Fruit fly (Drosophila melanogaster) whole organism, embryonic: Measurements from ENCODE around the gene CG15362.

Experiments
- Abd-B ChIP-seq: fragments of 200-800 bp; sonication (Bioruptor generic); optimal IDR thresholded peaks from 2 replicates; lab custom pipeline; 2018; ENCODE audit warnings: missing biosample characterization, mild to moderate bottlenecking, missing genetic modification characterization, moderate library complexity
- BtbVII ChIP-seq: fragments of 200-800 bp; sonication (Bioruptor generic); optimal IDR thresholded peaks from 3 replicates; lab custom pipeline; 2017; ENCODE audit warnings: missing biosample characterization, mild to moderate bottlenecking, missing genetic modification characterization
- CG11085 ChIP-seq: fragments of 200-800 bp; sonication (Bioruptor generic); IDR thresholded peaks from 2 replicates; pipeline ENCODE4 v1.3.6; 2022; ENCODE audit warnings: missing biosample characterization, missing genetic modification characterization
- CG11456 ChIP-seq: fragments of 200-800 bp; sonication (Bioruptor generic); IDR thresholded peaks from 3 replicates; pipeline ENCODE4 v1.3.6; 2022; ENCODE audit warnings: missing biosample characterization, missing genetic modification characterization
- CG12391 ChIP-seq: fragments of 200-800 bp; sonication (Bioruptor generic); optimal IDR thresholded peaks from 3 replicates; lab custom pipeline; 2018; ENCODE audit warnings: missing biosample characterization, mild to moderate bottlenecking, missing genetic modification characterization, moderate library complexity
- CG13287 ChIP-seq: fragments of 200-800 bp; sonication (Bioruptor generic); IDR thresholded peaks from 2 replicates; pipeline ENCODE4 v1.3.6; 2022; ENCODE audit warnings: missing biosample characterization, missing genetic modification characterization; ENCODE audit not compliant: partially characterized antibody
- CG14860 ChIP-seq: fragments of 200-800 bp; sonication (Bioruptor generic); IDR thresholded peaks from 3 replicates; pipeline ENCODE4 v1.3.6; 2022; ENCODE audit warnings: missing biosample characterization, missing genetic modification characterization; ENCODE audit not compliant: partially characterized antibody
- CG15073 ChIP-seq: fragments of 200-800 bp; sonication (Bioruptor generic); optimal IDR thresholded peaks from 2 replicates; lab custom pipeline; 2016; ENCODE audit warnings: missing biosample characterization, missing genetic modification characterization
- CG15514 ChIP-seq: fragments of 200-800 bp; sonication (Bioruptor generic); optimal IDR thresholded peaks from 3 replicates; lab custom pipeline; 2017; ENCODE audit warnings: missing biosample characterization, missing genetic modification characterization, mild to moderate bottlenecking, moderate library complexity, missing genetic modification reagents
- CG1602 ChIP-seq: fragments of 200-800 bp; sonication (Bioruptor generic); optimal IDR thresholded peaks from 3 replicates; lab custom pipeline; 2016; ENCODE audit warnings: missing biosample characterization, missing genetic modification characterization
- CG17612 ChIP-seq: fragments of 200-800 bp; sonication (Bioruptor generic); IDR thresholded peaks from 2 replicates; pipeline ENCODE4 v1.3.6; 2022; ENCODE audit warnings: missing biosample characterization, missing genetic modification characterization
- CG18764 ChIP-seq: fragments of 200-800 bp; sonication (Bioruptor generic); optimal IDR thresholded peaks from 3 replicates; lab custom pipeline; 2016; ENCODE audit warnings: missing biosample characterization, missing genetic modification characterization
- CG3838 ChIP-seq: fragments of 200-800 bp; sonication (Bioruptor generic); optimal IDR thresholded peaks from 3 replicates; lab custom pipeline; 2016; ENCODE audit warnings: missing biosample characterization, missing genetic modification characterization
- CG42726 ChIP-seq: fragments of 200-800 bp; sonication (Bioruptor generic); IDR thresholded peaks from 2 replicates; pipeline ENCODE4 v1.3.6; 2022; ENCODE audit warnings: missing biosample characterization, missing genetic modification characterization; ENCODE audit not compliant: partially characterized antibody
- CG4282 ChIP-seq: fragments of 200-800 bp; sonication (Bioruptor generic); optimal IDR thresholded peaks from 2 replicates; lab custom pipeline; 2016; ENCODE audit warnings: missing biosample characterization, missing genetic modification characterization
- CG5180 ChIP-seq: fragments of 200-800 bp; sonication (Bioruptor generic); optimal IDR thresholded peaks from 3 replicates; lab custom pipeline; 2017; ENCODE audit warnings: missing biosample characterization, missing genetic modification characterization, mild to moderate bottlenecking, moderate library complexity, missing genetic modification reagents
- CG7745 ChIP-seq: fragments of 200-800 bp; sonication (Bioruptor generic); optimal IDR thresholded peaks from 2 replicates; lab custom pipeline; 2018; ENCODE audit warnings: missing biosample characterization, mild to moderate bottlenecking, missing genetic modification characterization, moderate library complexity
- Dip3 ChIP-seq: fragments of 200-800 bp; sonication (Bioruptor generic); optimal IDR thresholded peaks from 3 replicates; lab custom pipeline; 2016; ENCODE audit warnings: missing biosample characterization, missing genetic modification characterization
- Drgx ChIP-seq: fragments of 200-800 bp; sonication (Bioruptor generic); IDR thresholded peaks from 2 replicates; pipeline ENCODE4 v1.3.6; 2022; ENCODE audit warnings: missing biosample characterization, missing genetic modification characterization
- GATAe ChIP-seq: fragments of 200-800 bp; sonication (Bioruptor generic); conservative IDR thresholded peaks from 2 replicates; pipeline ENCODE4 v1.3.6; 2022; ENCODE audit warnings: missing biosample characterization, missing genetic modification characterization
- Hsf ChIP-seq: fragments of 200-800 bp; sonication (Bioruptor generic); optimal IDR thresholded peaks from 3 replicates; lab custom pipeline; 2016; ENCODE audit warnings: missing biosample characterization, missing genetic modification characterization
- Mad ChIP-seq: fragments of 200-800 bp; sonication (Bioruptor generic); optimal IDR thresholded peaks from 2 replicates; lab custom pipeline; 2016; ENCODE audit warnings: missing biosample characterization, missing genetic modification characterization
- NC2β ChIP-seq: fragments of 200-800 bp; sonication (Bioruptor generic); optimal IDR thresholded peaks from 2 replicates; lab custom pipeline; 2016; ENCODE audit warnings: missing biosample characterization, missing genetic modification characterization
- Nf-YA ChIP-seq: fragments of 200-800 bp; sonication (Bioruptor generic); IDR thresholded peaks from 2 replicates; pipeline ENCODE4 v1.3.6; 2022; ENCODE audit warnings: missing biosample characterization, missing genetic modification characterization
- Scr ChIP-seq: fragments of 200-800 bp; sonication (Bioruptor generic); IDR thresholded peaks from 2 replicates; pipeline ENCODE4 v1.3.6; 2022; ENCODE audit warnings: missing biosample characterization, missing genetic modification characterization; ENCODE audit not compliant: partially characterized antibody
- Sry-δ ChIP-seq: fragments of 200-800 bp; sonication (Bioruptor generic); optimal IDR thresholded peaks from 2 replicates; lab custom pipeline; 2016; ENCODE audit warnings: missing biosample characterization, missing genetic modification characterization
- Xbp1 ChIP-seq: fragments of 200-800 bp; sonication (Bioruptor generic); optimal IDR thresholded peaks from 3 replicates; lab custom pipeline; 2016; ENCODE audit warnings: missing biosample characterization, mild to moderate bottlenecking, missing genetic modification characterization
- cad ChIP-seq: fragments of >200 bp; optimal IDR thresholded peaks from 2 replicates; lab custom pipeline; 2017; ENCODE audit warnings: missing biosample characterization, missing genetic modification characterization
- cas ChIP-seq: fragments of 200-800 bp; sonication (Bioruptor generic); IDR thresholded peaks from 2 replicates; pipeline ENCODE4 v1.3.6; 2022; ENCODE audit warnings: missing biosample characterization, missing genetic modification characterization
- chinmo ChIP-seq: fragments of 200-800 bp; sonication (Bioruptor generic); IDR thresholded peaks from 4 replicates; pipeline ENCODE4 v1.3.6; 2022; ENCODE audit warnings: missing biosample characterization, missing genetic modification characterization; ENCODE audit not compliant: partially characterized antibody
- ci ChIP-seq: fragments of 200-800 bp; sonication (Bioruptor generic); IDR thresholded peaks from 3 replicates; pipeline ENCODE4 v1.3.6; 2022; ENCODE audit warnings: missing biosample characterization, missing genetic modification characterization
- dm ChIP-seq: fragments of 200-800 bp; sonication (Bioruptor generic); optimal IDR thresholded peaks from 3 replicates; lab custom pipeline; 2016; ENCODE audit warnings: missing biosample characterization, missing genetic modification characterization
- gcm2 ChIP-seq: fragments of 200-800 bp; sonication (Bioruptor generic); optimal IDR thresholded peaks from 2 replicates; lab custom pipeline; 2016; ENCODE audit warnings: missing biosample characterization, missing genetic modification characterization
- hb ChIP-seq: fragments of 200-800 bp; sonication (Bioruptor generic); IDR thresholded peaks from 3 replicates; pipeline ENCODE4 v1.3.6; 2022; ENCODE audit warnings: missing biosample characterization, missing genetic modification characterization; ENCODE audit not compliant: partially characterized antibody
- knrl ChIP-seq: fragments of 200-800 bp; sonication (Bioruptor generic); IDR thresholded peaks from 3 replicates; pipeline ENCODE4 v1.3.6; 2022; ENCODE audit warnings: missing biosample characterization, missing genetic modification characterization; ENCODE audit not compliant: partially characterized antibody
- lmd ChIP-seq: fragments of 200-800 bp; sonication (Bioruptor generic); IDR thresholded peaks from 2 replicates; pipeline ENCODE4 v1.3.6; 2022; ENCODE audit warnings: missing biosample characterization, missing genetic modification characterization
- lola ChIP-seq, 3 experiments: fragments of >200 bp in 2 of 3; fragments of 200-800 bp in 1 of 3; sonication (Bioruptor generic) in 1 of 3; optimal IDR thresholded peaks; 2 replicates each; lab custom pipeline; 2017 to 2019; ENCODE audit warnings: missing biosample characterization in 3 of 3, missing genetic modification characterization in 3 of 3, mild to moderate bottlenecking in 1 of 3, moderate library complexity in 1 of 3
- nau ChIP-seq: fragments of 200-800 bp; sonication (Bioruptor generic); optimal IDR thresholded peaks from 3 replicates; lab custom pipeline; 2017; ENCODE audit warnings: missing biosample characterization, mild to moderate bottlenecking, missing genetic modification characterization, missing genetic modification reagents
- nerfin-2 ChIP-seq: fragments of 200-800 bp; sonication (Bioruptor generic); IDR thresholded peaks from 2 replicates; pipeline ENCODE4 v1.3.6; 2022; ENCODE audit warnings: missing biosample characterization, missing genetic modification characterization; ENCODE audit not compliant: partially characterized antibody
- run ChIP-seq: fragments of 200-800 bp; sonication (Bioruptor generic); optimal IDR thresholded peaks from 3 replicates; lab custom pipeline; 2018; ENCODE audit warnings: missing biosample characterization, mild to moderate bottlenecking, missing genetic modification characterization
- sna ChIP-seq: fragments of 200-800 bp; sonication (Bioruptor generic); IDR thresholded peaks from 2 replicates; pipeline ENCODE4 v1.3.6; 2022; ENCODE audit warnings: missing biosample characterization, missing genetic modification characterization; ENCODE audit not compliant: partially characterized antibody
- so ChIP-seq: fragments of 200-800 bp; sonication (Bioruptor generic); IDR thresholded peaks from 3 replicates; pipeline ENCODE4 v1.3.6; 2022; ENCODE audit warnings: missing biosample characterization, missing genetic modification characterization
- sr ChIP-seq: fragments of 200-800 bp; sonication (Bioruptor generic); IDR thresholded peaks from 3 replicates; pipeline ENCODE4 v1.3.6; 2022; ENCODE audit warnings: missing biosample characterization, missing genetic modification characterization
- tna ChIP-seq: fragments of 200-800 bp; sonication (Bioruptor generic); IDR thresholded peaks from 2 replicates; pipeline ENCODE4 v1.3.6; 2022; ENCODE audit warnings: missing biosample characterization, missing genetic modification characterization; ENCODE audit not compliant: partially characterized antibody
- twi ChIP-seq: fragments of 200-800 bp; optimal IDR thresholded peaks from 2 replicates; lab custom pipeline; 2019; ENCODE audit warnings: missing biosample characterization, mild to moderate bottlenecking, missing genetic modification characterization, moderate library complexity
- unc-4 ChIP-seq: fragments of 200-800 bp; sonication (Bioruptor generic); IDR thresholded peaks from 2 replicates; pipeline ENCODE4 v1.3.6; 2022; ENCODE audit warnings: missing biosample characterization, missing genetic modification characterization; ENCODE audit not compliant: partially characterized antibody
- vnd ChIP-seq: fragments of 200-800 bp; sonication (Bioruptor generic); IDR thresholded peaks from 3 replicates; pipeline ENCODE4 v1.3.6; 2022; ENCODE audit warnings: missing biosample characterization, missing genetic modification characterization; ENCODE audit not compliant: partially characterized antibody
- vvl ChIP-seq: fragments of 200-800 bp; sonication (Bioruptor generic); IDR thresholded peaks from 2 replicates; pipeline ENCODE4 v1.3.6; 2022; ENCODE audit warnings: missing biosample characterization, missing genetic modification characterization
- zen2 ChIP-seq: fragments of 200-800 bp; sonication (Bioruptor generic); IDR thresholded peaks from 3 replicates; pipeline ENCODE4 v1.3.6; 2022; ENCODE audit warnings: missing biosample characterization, missing genetic modification characterization; ENCODE audit not compliant: partially characterized antibody

The CG15362 gene

DNA sequence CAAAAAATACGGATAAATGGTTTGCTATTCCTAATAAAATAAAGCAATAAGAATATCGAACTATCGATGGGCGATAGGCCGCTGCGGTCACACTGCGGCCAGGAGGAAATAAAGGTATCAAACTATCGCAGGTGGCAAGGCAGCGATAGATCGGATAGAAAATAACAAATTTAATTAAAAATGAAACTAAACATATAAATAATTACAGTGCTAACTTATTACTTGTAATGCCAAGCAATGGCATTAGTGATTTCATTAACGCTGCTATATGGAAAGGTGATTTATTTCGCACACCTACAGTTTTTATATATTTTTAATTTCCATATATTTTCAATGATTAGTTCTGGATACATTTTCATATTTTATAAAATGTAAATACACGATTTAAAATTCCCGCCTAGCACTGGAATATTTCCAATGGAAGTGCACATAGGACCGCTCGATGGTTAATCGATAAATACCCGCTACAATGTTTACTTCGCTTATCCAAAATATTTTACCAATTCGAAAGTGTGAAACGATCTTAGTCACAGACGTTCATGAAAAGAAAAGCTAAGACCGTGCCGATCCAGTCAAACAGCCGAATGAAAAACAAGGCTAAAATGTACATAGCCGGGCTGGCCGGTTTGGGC, at the start of gene CG15362, which contains the start of gene CG15356 (continued):
- TF ChIP-seq Mad (GFP tag; lab: Kevin White, UChicago) = no peak
- TF ChIP-seq Drgx = peak; percentile 27; the same call in 1 of the 2 replicates
- TF ChIP-seq lola (GFP tag; optimal IDR thresholded peaks at IDR 0.05; lab: Kevin White, UChicago) = peak in 1 of 3 experiments; percentile 16
- peak; percentile 17 for TF ChIP-seq BtbVII (GFP tag; lab: Kevin White, UChicago)
- TF ChIP-seq Sry-δ (GFP tag; lab: Kevin White, UChicago) = peak; percentile 85
- TF ChIP-seq CG18764 (GFP tag; lab: Kevin White, UChicago) = no peak
- no peak for TF ChIP-seq lmd (GFP tag; lab: Robert Waterston, UW)
- TF ChIP-seq hb (GFP tag; lab: Robert Waterston, UW) = peak; percentile 100
- TF ChIP-seq CG14860 = peak; percentile 98
- no peak for TF ChIP-seq CG3838
- TF ChIP-seq CG4282 (GFP tag; lab: Kevin White, UChicago) = no peak
- peak; percentile 99 for TF ChIP-seq vnd (GFP tag; lab: Robert Waterston, UW)
- TF ChIP-seq CG11456 (GFP tag; lab: Robert Waterston, UW) = peak; percentile 60
- TF ChIP-seq run (tag; lab: Kevin White, UChicago) = no peak
- TF ChIP-seq CG7745 (tag; lab: Kevin White, UChicago) = no peak
- TF ChIP-seq Hsf (GFP tag; lab: Kevin White, UChicago) = peak; percentile 35
- no peak for TF ChIP-seq cas (GFP tag; lab: Robert Waterston, UW)
- no peak for TF ChIP-seq CG15073 (GFP tag; lab: Kevin White, UChicago)
- TF ChIP-seq NC2β = no peak
- no peak for TF ChIP-seq CG17612 (GFP tag; lab: Robert Waterston, UW)
- TF ChIP-seq ci (GFP tag; lab: Robert Waterston, UW) = no peak
- no peak for TF ChIP-seq GATAe (GFP tag; lab: Robert Waterston, UW)
- no peak for TF ChIP-seq dm (GFP tag; lab: Kevin White, UChicago)
- peak; percentile 99 for TF ChIP-seq chinmo
- TF ChIP-seq CG1602 (GFP tag; lab: Kevin White, UChicago) = peak; percentile 2
- TF ChIP-seq so (GFP tag; lab: Robert Waterston, UW) = no peak
- TF ChIP-seq Dip3 (GFP tag; lab: Kevin White, UChicago) = peak; percentile 17
- TF ChIP-seq CG12391 (tag; lab: Kevin White, UChicago) = peak; percentile 61
- TF ChIP-seq twi (tag; lab: Kevin White, UChicago) = no peak
- TF ChIP-seq Abd-B (GFP tag; lab: Kevin White, UChicago) = peak; percentile 75
- no peak for TF ChIP-seq cad
- peak; percentile 67 for TF ChIP-seq vvl (GFP tag; lab: Robert Waterston, UW)
- peak; percentile 99 for TF ChIP-seq knrl (GFP tag; lab: Robert Waterston, UW)

DNA sequence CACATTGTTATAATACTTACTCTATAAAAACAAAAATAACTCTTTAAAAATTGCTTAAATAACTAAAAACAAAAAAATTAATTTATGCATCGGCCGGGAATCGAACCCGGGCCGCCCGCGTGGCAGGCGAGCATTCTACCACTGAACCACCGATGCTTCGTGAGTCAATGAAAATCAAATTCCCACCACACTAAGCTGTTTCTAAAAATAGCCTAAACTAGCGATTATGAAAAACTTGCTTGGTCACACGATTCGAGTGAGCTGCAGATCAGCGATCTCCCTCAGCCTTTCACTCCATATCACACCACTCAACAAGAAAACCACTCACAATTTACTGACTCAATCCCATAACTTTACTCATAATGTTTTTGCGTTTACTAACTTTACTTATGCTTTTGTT, 43.0 kb upstream of the CG15362 start:
- TF ChIP-seq CG15514 (GFP tag; lab: Kevin White, UChicago) (no peak), Nf-YA (GFP tag; lab: Robert Waterston, UW) (no peak), Xbp1 (no peak), CG11085 (GFP tag; lab: Robert Waterston, UW) (no peak), unc-4 (GFP tag; lab: Robert Waterston, UW) (peak; percentile 32), nau (GFP tag; lab: Kevin White, UChicago) (no peak), tna (GFP tag; lab: Robert Waterston, UW) (0 out of 2 replicates have a peak, but pooled peaks have one; percentile 43), Scr (peak; percentile 62), sna (GFP tag; lab: Robert Waterston, UW) (peak; percentile 58), nerfin-2 (GFP tag; lab: Robert Waterston, UW) (peak; percentile 68), gcm2 (GFP tag; lab: Kevin White, UChicago) (no peak), CG42726 (GFP tag; lab: Robert Waterston, UW) (0 out of 2 replicates have a peak, but pooled peaks have one; percentile 50), CG5180 (GFP tag; lab: Kevin White, UChicago) (no peak), zen2 (0 out of 3 replicates have a peak, but pooled peaks have one; percentile 38), CG13287 (GFP tag; lab: Robert Waterston, UW) (peak; percentile 37), sr (GFP tag; lab: Robert Waterston, UW) (no peak)
